Worm (Caenorhabditis elegans) whole organism, early embryonic: ENCODE data around the gene mab-3.

Experiments used
- B0310.2 ChIP-seq: sonication (generic microtip); optimal IDR thresholded peaks from 2 replicates; lab custom pipeline; 2016; ENCODE audit warnings: mild to moderate bottlenecking, missing genetic modification characterization, missing compliant biosample characterization
- F13C5.2 ChIP-seq: sonication (generic microtip); optimal IDR thresholded peaks from 2 replicates; lab custom pipeline; 2017; ENCODE audit warnings: mild to moderate bottlenecking, missing genetic modification characterization, inconsistent platforms, missing compliant biosample characterization
- aly-1 ChIP-seq: sonication (generic microtip); optimal IDR thresholded peaks from 2 replicates; lab custom pipeline; 2016; ENCODE audit warnings: missing genetic modification characterization, missing compliant biosample characterization
- ama-1 ChIP-seq: fragments of 150-350 bp; optimal IDR thresholded peaks from 2 replicates; lab custom pipeline; 2014
- ceh-36 ChIP-seq: sonication (generic microtip); optimal IDR thresholded peaks from 2 replicates; lab custom pipeline; 2016; ENCODE audit warnings: missing genetic modification characterization, inconsistent platforms, missing compliant biosample characterization
- ets-7 ChIP-seq: sonication (generic microtip); optimal IDR thresholded peaks from 2 replicates; lab custom pipeline; 2016; ENCODE audit warnings: missing genotype, missing genetic modification characterization, missing compliant biosample characterization
- flt-1 ChIP-seq: fragments of 200-800 bp; sonication (Bioruptor generic); IDR thresholded peaks from 2 replicates; pipeline ENCODE4 v1.3.6; 2022; ENCODE audit warnings: missing genetic modification characterization, missing compliant biosample characterization
- hmbx-1 ChIP-seq: sonication (generic microtip); optimal IDR thresholded peaks from 2 replicates; lab custom pipeline; 2016; ENCODE audit warnings: mild to moderate bottlenecking, missing genetic modification characterization, missing compliant biosample characterization
- hmg-4 ChIP-seq: fragments of 200-800 bp; sonication (Bioruptor generic); optimal IDR thresholded peaks from 2 replicates; lab custom pipeline; 2018; ENCODE audit warnings: mild to moderate bottlenecking, missing genetic modification characterization, missing compliant biosample characterization
- hnd-1 ChIP-seq: sonication (generic microtip); optimal IDR thresholded peaks from 2 replicates; lab custom pipeline; 2016; ENCODE audit warnings: missing genetic modification characterization, missing compliant biosample characterization
- pes-1 ChIP-seq: fragments of 200-800 bp; sonication (Bioruptor generic); IDR thresholded peaks from 2 replicates; pipeline ENCODE4 v1.3.6; 2022; ENCODE audit warnings: missing genetic modification reagents, missing genetic modification characterization, missing compliant biosample characterization
- sea-1 ChIP-seq: fragments of 200-800 bp; sonication (Bioruptor generic); conservative IDR thresholded peaks from 2 replicates; pipeline ENCODE4 v1.3.6; 2022; ENCODE audit warnings: missing genetic modification characterization, missing compliant biosample characterization
- tbx-37 ChIP-seq: fragments of 200-800 bp; sonication (Bioruptor generic); conservative IDR thresholded peaks from 2 replicates; pipeline ENCODE4 v1.3.6; 2022; ENCODE audit warnings: missing genetic modification reagents, missing genetic modification characterization, missing compliant biosample characterization
- tra-4 ChIP-seq: sonication (generic microtip); optimal IDR thresholded peaks from 2 replicates; lab custom pipeline; 2017; ENCODE audit warnings: missing genetic modification characterization, missing compliant biosample characterization

DNA sequence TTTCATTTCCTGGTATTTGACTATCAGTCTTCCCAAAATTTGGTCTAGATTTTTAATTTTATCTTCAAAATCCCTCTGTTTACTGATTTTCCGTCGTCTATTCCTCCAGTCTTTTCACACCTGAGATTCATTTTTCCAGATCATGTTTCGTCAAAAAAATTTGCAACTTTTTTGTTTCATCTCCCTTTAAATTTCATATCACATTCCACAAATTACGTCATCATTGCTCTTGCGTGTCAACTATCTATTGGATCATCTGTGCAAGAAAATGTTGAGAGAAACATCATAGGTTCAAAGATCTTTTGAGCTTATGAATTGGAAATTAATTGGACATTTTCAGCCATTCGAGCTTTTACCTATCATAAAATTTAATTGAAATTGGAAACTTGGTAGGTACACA, 27.4 kb downstream of the mab-3 start:
- no peak for TF ChIP-seq aly-1 (tag; lab: Kevin White, UChicago)
- TF ChIP-seq flt-1 = no peak
- no peak for TF ChIP-seq hnd-1 (tag; lab: Kevin White, UChicago)
- TF ChIP-seq ama-1 (lab: Kevin White, UChicago) = no peak
- TF ChIP-seq B0310.2 = no peak
- TF ChIP-seq hmg-4 = no peak
- TF ChIP-seq hmbx-1 (tag; lab: Kevin White, UChicago) = no peak
- no peak for TF ChIP-seq tbx-37 (GFP tag; lab: Robert Waterston, UW)
- no peak for TF ChIP-seq pes-1
- no peak for TF ChIP-seq sea-1 (GFP tag; lab: Robert Waterston, UW)
- TF ChIP-seq ets-7 (tag; lab: Kevin White, UChicago) = no peak
- TF ChIP-seq F13C5.2 (tag; lab: Kevin White, UChicago) = no peak
- TF ChIP-seq tra-4 (tag; lab: Kevin White, UChicago) = no peak
- TF ChIP-seq ceh-36 (tag; lab: Kevin White, UChicago) = no peak
